Fruit fly (Drosophila melanogaster) ovary, adult (tissue): Measurements from ENCODE around the gene CG9951.
A peak's percentile ranks its signal among the peaks of the same experiment; 100 is the strongest.

Experiments
- CG17801 ChIP-seq: fragments of 200-800 bp; optimal IDR thresholded peaks from 2 replicates; lab custom pipeline; 2019; ENCODE audit warnings: missing biosample characterization, mild to moderate bottlenecking, missing genetic modification characterization, moderate library complexity; ENCODE audit not compliant: partially characterized antibody

Gene CG9951

DNA sequence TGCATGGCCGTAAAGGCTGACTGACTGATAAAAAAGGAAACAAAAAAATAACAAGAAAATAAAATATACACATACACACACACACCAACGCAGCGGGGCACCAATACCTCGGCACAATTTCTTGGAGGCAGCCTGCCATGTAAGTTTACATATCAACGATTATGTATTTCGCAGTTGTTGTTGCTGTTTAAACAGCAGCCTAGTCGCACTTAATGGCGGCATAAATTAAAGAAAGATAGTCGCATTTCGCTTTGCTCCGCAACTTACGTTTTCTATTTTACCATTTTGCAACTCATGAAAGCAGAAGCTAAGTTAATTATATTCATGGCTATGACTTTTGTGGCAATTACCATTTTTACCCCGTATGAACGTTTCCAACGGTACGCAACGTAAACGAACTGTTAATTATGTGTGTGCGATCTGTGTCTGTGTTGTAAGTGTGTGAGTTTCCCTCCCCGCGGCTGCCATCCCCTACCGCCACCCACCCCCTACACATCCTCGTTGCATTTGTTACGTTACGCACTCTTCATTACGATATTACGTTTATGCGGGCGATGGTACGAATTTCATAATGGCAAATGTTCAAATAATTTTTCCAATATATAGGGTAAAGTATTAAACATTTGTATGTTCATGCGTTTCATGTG is 8.5 kb upstream of the CG9951 start:
- no peak for TF ChIP-seq CG17801 (GFP tag; lab: Kevin White, UChicago)

- no peak for TF ChIP-seq CG17801 (GFP tag; lab: Kevin White, UChicago)
Measured at dm6 chr3L:16855287-16855686, 7.7 kb upstream of the CG9951 start.

- TF ChIP-seq CG17801 (GFP tag; lab: Kevin White, UChicago) = no peak
Measured at dm6 chr3L:16858780-16859179, 4.2 kb upstream of the CG9951 start, which contains the start of gene sinah. TSS of gene sinah (plus strand) at chr3L:16859080.

DNA sequence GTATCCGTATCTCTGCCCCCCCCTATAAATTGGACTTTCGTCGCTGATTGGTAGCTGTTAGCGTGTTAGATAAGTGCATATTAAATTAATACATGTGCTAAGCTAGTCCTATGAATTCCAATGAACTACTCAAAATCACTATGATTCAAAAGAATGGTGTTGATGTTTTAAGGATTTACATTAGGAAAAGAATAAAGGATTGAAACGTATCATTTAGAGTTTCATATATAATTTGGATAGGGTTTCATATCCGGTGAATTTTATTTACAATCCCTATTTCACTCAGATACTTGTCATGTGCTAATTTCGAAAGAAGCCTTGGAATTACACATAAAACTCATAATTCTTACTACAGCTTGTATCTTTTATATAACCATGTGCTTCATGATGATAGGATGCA is 2.6 kb upstream of the CG9951 start, which contains the start of gene CG13029:
Gene CG13029 (plus strand): TSS at position 301 of the 400 bp plus-strand sequence.
- no peak for TF ChIP-seq CG17801 (GFP tag; lab: Kevin White, UChicago)

- no peak for TF ChIP-seq CG17801 (GFP tag; lab: Kevin White, UChicago)
Measured at dm6 chr3L:16860879-16861278, 2.1 kb upstream of the CG9951 start.

- no peak for TF ChIP-seq CG17801 (GFP tag; lab: Kevin White, UChicago)
Measured at dm6 chr3L:16862284-16862683, 680 bp upstream of the CG9951 start, which contains the start of gene Rh4. TSS of gene Rh4 (minus strand) at chr3L:16862517.

DNA sequence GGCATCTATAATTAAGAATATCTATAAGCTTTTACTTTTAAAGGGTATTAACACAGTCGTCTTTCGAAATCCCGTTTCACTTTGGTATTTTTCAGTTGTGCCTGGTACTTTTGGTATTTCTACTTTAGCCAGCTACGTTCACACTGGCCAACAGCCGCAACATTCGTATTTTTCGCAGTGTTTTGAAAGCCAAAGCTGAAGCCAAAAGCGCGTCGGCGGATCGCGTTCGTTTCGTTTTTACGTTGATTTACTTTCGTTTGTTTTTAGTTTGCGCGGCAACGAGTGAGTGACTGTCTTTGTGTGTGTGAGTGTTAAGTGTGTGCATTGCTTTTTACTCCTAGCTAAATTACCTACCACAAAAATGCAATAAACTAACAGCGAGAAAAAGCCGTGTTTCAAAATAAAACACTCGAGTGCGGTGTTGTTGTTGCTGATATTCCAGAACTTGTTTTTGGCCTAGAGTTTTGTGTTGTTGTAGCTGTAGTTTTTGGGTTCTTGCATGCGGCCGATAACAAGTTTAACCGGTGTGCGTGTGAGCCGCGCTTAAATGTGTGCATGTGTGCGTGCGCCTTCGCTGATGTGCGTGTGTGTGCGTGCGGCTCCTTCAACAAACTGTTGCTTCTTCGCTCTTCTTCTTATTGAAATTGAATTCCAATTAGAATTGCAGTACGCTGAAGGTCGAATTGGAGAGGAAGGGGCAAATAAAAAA is 2.3 kb downstream of the CG9951 start, which contains the start of gene Lmpt:
Gene Lmpt (plus strand): TSS at position 173 of the 709 bp plus-strand sequence.
- peak; percentile 62 for TF ChIP-seq CG17801 (GFP tag; lab: Kevin White, UChicago)

DNA sequence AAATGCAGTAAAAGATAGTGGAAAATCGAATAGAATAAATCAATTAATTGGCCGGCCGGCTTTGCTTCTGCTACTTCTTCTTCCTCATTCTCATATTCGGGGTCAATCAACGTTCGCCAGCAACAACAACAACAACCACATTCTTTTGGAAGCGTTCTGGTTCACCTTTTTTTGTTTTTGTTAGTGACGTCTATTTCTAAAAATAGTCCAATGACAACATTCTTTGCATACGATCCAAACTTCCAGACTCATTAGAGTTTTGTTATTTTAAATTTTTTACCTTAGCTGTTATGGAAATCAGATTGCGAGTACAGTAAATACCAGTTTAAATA is 2.8 kb downstream of the CG9951 start:
- TF ChIP-seq CG17801 (GFP tag; lab: Kevin White, UChicago) = no peak

- TF ChIP-seq CG17801 (GFP tag; lab: Kevin White, UChicago) = no peak
Measured at dm6 chr3L:16867190-16867589, 4.2 kb downstream of the CG9951 start.

DNA sequence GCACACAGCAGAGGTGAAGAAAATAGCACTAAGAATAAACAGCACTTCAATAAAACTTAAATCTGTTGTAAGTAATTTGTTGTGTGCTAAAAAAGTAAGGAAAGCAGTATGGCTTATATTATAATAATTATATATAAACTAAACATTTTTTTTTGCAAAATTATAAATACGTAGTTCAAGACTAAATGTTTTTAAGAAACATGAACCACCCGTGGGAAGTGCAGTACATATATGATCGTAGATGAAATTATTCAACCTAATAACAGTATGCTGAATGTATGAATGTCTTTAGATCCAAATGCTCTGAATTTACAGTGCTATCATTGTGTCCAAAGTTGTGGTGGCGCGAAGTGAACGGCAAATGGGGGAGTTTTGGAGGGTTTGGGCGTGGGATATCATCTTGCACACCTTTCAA is 7.8 kb downstream of the CG9951 start:
- TF ChIP-seq CG17801 (GFP tag; lab: Kevin White, UChicago) = no peak

- TF ChIP-seq CG17801 (GFP tag; lab: Kevin White, UChicago) = no peak
Measured at dm6 chr3L:16871630-16872029, 8.7 kb downstream of the CG9951 start.

DNA sequence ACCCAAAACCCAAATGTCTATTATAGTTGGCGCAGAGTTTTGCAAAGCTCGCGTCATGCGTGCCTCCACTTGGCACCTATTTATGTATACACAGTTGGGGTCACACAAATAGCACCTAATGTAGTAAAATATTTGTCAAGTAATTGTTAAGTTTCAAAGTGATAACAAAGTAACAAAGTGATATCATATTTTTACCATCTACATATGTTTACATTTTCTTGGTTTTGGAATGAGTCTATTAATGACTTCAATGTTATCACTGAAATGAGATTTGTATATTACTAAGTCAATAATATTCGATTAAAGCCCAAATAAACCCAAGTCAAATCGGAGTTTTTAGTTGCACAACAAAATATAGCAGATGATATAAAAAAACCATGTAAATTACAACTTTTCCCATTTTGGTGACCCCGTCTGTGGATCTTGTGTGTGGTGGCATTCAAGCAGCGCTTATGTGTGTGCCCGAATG is 9.6 kb downstream of the CG9951 start:
- no peak for TF ChIP-seq CG17801 (GFP tag; lab: Kevin White, UChicago)

dm6 chr3L:16873127-16873543 is 10.2 kb downstream of the CG9951 start:
- TF ChIP-seq CG17801 (GFP tag; lab: Kevin White, UChicago) = no peak

- TF ChIP-seq CG17801 (GFP tag; lab: Kevin White, UChicago) = no peak
Measured at dm6 chr3L:16873679-16874078, 10.7 kb downstream of the CG9951 start.

dm6 chr3L:16875484-16875883 is 12.5 kb downstream of the CG9951 start:
- no peak for TF ChIP-seq CG17801 (GFP tag; lab: Kevin White, UChicago)

dm6 chr3L:16875959-16876358 is 13.0 kb downstream of the CG9951 start:
- TF ChIP-seq CG17801 (GFP tag; lab: Kevin White, UChicago) = no peak
